Worm (Caenorhabditis elegans) whole organism, early embryonic: ENCODE measurements around the gene fmo-4.

Experiments used
- B0310.2 ChIP-seq: sonication (generic microtip); optimal IDR thresholded peaks from 2 replicates; lab custom pipeline; 2016; ENCODE audit warnings: mild to moderate bottlenecking, missing genetic modification characterization, missing compliant biosample characterization
- F13C5.2 ChIP-seq: sonication (generic microtip); optimal IDR thresholded peaks from 2 replicates; lab custom pipeline; 2017; ENCODE audit warnings: mild to moderate bottlenecking, missing genetic modification characterization, inconsistent platforms, missing compliant biosample characterization
- aly-1 ChIP-seq: sonication (generic microtip); optimal IDR thresholded peaks from 2 replicates; lab custom pipeline; 2016; ENCODE audit warnings: missing genetic modification characterization, missing compliant biosample characterization
- ama-1 ChIP-seq: fragments of 150-350 bp; optimal IDR thresholded peaks from 2 replicates; lab custom pipeline; 2014
- ceh-13 ChIP-seq: fragments of 200-800 bp; sonication (Bioruptor generic); optimal IDR thresholded peaks from 2 replicates; lab custom pipeline; 2018; ENCODE audit warnings: mild to moderate bottlenecking, missing genetic modification characterization, missing compliant biosample characterization
- ceh-36 ChIP-seq: sonication (generic microtip); optimal IDR thresholded peaks from 2 replicates; lab custom pipeline; 2016; ENCODE audit warnings: missing genetic modification characterization, inconsistent platforms, missing compliant biosample characterization
- ets-7 ChIP-seq: sonication (generic microtip); optimal IDR thresholded peaks from 2 replicates; lab custom pipeline; 2016; ENCODE audit warnings: missing genotype, missing genetic modification characterization, missing compliant biosample characterization
- flt-1 ChIP-seq: fragments of 200-800 bp; sonication (Bioruptor generic); IDR thresholded peaks from 2 replicates; pipeline ENCODE4 v1.3.6; 2022; ENCODE audit warnings: missing genetic modification characterization, missing compliant biosample characterization
- hmbx-1 ChIP-seq: sonication (generic microtip); optimal IDR thresholded peaks from 2 replicates; lab custom pipeline; 2016; ENCODE audit warnings: mild to moderate bottlenecking, missing genetic modification characterization, missing compliant biosample characterization
- hmg-4 ChIP-seq: fragments of 200-800 bp; sonication (Bioruptor generic); optimal IDR thresholded peaks from 2 replicates; lab custom pipeline; 2018; ENCODE audit warnings: mild to moderate bottlenecking, missing genetic modification characterization, missing compliant biosample characterization
- hnd-1 ChIP-seq: sonication (generic microtip); optimal IDR thresholded peaks from 2 replicates; lab custom pipeline; 2016; ENCODE audit warnings: missing genetic modification characterization, missing compliant biosample characterization
- pes-1 ChIP-seq: fragments of 200-800 bp; sonication (Bioruptor generic); IDR thresholded peaks from 2 replicates; pipeline ENCODE4 v1.3.6; 2022; ENCODE audit warnings: missing genetic modification reagents, missing genetic modification characterization, missing compliant biosample characterization
- scrt-1 ChIP-seq: fragments of 200-800 bp; sonication (Bioruptor generic); IDR thresholded peaks from 2 replicates; pipeline ENCODE4 v1.3.6; 2022; ENCODE audit warnings: missing genetic modification characterization, missing compliant biosample characterization
- sea-1 ChIP-seq: fragments of 200-800 bp; sonication (Bioruptor generic); conservative IDR thresholded peaks from 2 replicates; pipeline ENCODE4 v1.3.6; 2022; ENCODE audit warnings: missing genetic modification characterization, missing compliant biosample characterization
- tbx-11 ChIP-seq: fragments of 200-800 bp; sonication (Bioruptor generic); IDR thresholded peaks from 2 replicates; pipeline ENCODE4 v1.3.6; 2022; ENCODE audit warnings: missing genetic modification characterization, missing compliant biosample characterization
- tbx-37 ChIP-seq: fragments of 200-800 bp; sonication (Bioruptor generic); conservative IDR thresholded peaks from 2 replicates; pipeline ENCODE4 v1.3.6; 2022; ENCODE audit warnings: missing genetic modification reagents, missing genetic modification characterization, missing compliant biosample characterization
- tra-4 ChIP-seq: sonication (generic microtip); optimal IDR thresholded peaks from 2 replicates; lab custom pipeline; 2017; ENCODE audit warnings: missing genetic modification characterization, missing compliant biosample characterization

Gene fmo-4

ce11 chrV:13624424-13624823 is 17.9 kb upstream of the fmo-4 start, which contains the start of gene F53F4.11:
TSS of gene F53F4.11 (minus strand) at chrV:13624524.
- TF ChIP-seq ceh-13 (no peak), sea-1 (GFP tag; lab: Robert Waterston, UW) (no peak), F13C5.2 (tag; lab: Kevin White, UChicago) (no peak), ets-7 (no peak), B0310.2 (no peak), hnd-1 (tag; lab: Kevin White, UChicago) (no peak), tbx-11 (no peak), aly-1 (no peak), scrt-1 (GFP tag; lab: Robert Waterston, UW) (no peak), flt-1 (no peak), ama-1 (no peak), hmg-4 (GFP tag; lab: Kevin White, UChicago) (no peak), ceh-36 (tag; lab: Kevin White, UChicago) (no peak), pes-1 (GFP tag; lab: Robert Waterston, UW) (no peak), tbx-37 (GFP tag; lab: Robert Waterston, UW) (no peak), hmbx-1 (no peak), tra-4 (no peak)

- TF ChIP-seq B0310.2 (no peak), aly-1 (no peak), sea-1 (GFP tag; lab: Robert Waterston, UW) (no peak), tbx-11 (no peak), hmg-4 (GFP tag; lab: Kevin White, UChicago) (no peak), pes-1 (GFP tag; lab: Robert Waterston, UW) (no peak)
Measured at ce11 chrV:13621720-13622119, 15.2 kb upstream of the fmo-4 start, which contains the start of gene F53F4.16. TSS of gene F53F4.16 (minus strand) at chrV:13621820.

- TF ChIP-seq pes-1 (GFP tag; lab: Robert Waterston, UW) (no peak), tbx-11 (no peak)
Measured at ce11 chrV:13620676-13621075, 14.2 kb upstream of the fmo-4 start, which contains the start of gene F53F4.15. TSS of gene F53F4.15 (plus strand) at chrV:13620976.

ce11 chrV:13619752-13620151 is 13.3 kb upstream of the fmo-4 start, which contains the start of gene srd-11:
TSS of gene srd-11 (minus strand) at chrV:13619852.
- no peak for TF ChIP-seq sea-1 (GFP tag; lab: Robert Waterston, UW)
- no peak for TF ChIP-seq tbx-11
- TF ChIP-seq ceh-13 = no peak
- no peak for TF ChIP-seq ets-7
- no peak for TF ChIP-seq hmbx-1
- no peak for TF ChIP-seq hnd-1 (tag; lab: Kevin White, UChicago)
- TF ChIP-seq flt-1 = no peak
- TF ChIP-seq aly-1 = no peak
- TF ChIP-seq ama-1 = no peak
- no peak for TF ChIP-seq tra-4
- TF ChIP-seq hmg-4 (GFP tag; lab: Kevin White, UChicago) = no peak
- TF ChIP-seq B0310.2 = no peak
- no peak for TF ChIP-seq tbx-37 (GFP tag; lab: Robert Waterston, UW)

ce11 chrV:13613870-13614269 is 7.4 kb upstream of the fmo-4 start, which contains the start of gene F53F4.7:
TSS of gene F53F4.7 (minus strand) at chrV:13613970.
- TF ChIP-seq ama-1 = no peak
- no peak for TF ChIP-seq sea-1 (GFP tag; lab: Robert Waterston, UW)
- no peak for TF ChIP-seq ceh-36 (tag; lab: Kevin White, UChicago)
- no peak for TF ChIP-seq ceh-13
- no peak for TF ChIP-seq aly-1
- TF ChIP-seq hmg-4 (GFP tag; lab: Kevin White, UChicago) = no peak
- TF ChIP-seq pes-1 (GFP tag; lab: Robert Waterston, UW) = no peak
- no peak for TF ChIP-seq F13C5.2 (tag; lab: Kevin White, UChicago)
- no peak for TF ChIP-seq hmbx-1
- TF ChIP-seq B0310.2 = no peak
- no peak for TF ChIP-seq ets-7
- TF ChIP-seq tbx-11 = no peak
- no peak for TF ChIP-seq scrt-1 (GFP tag; lab: Robert Waterston, UW)
- no peak for TF ChIP-seq tra-4
- TF ChIP-seq hnd-1 (tag; lab: Kevin White, UChicago) = no peak
- no peak for TF ChIP-seq tbx-37 (GFP tag; lab: Robert Waterston, UW)
- TF ChIP-seq flt-1 = no peak

- TF ChIP-seq F13C5.2 (tag; lab: Kevin White, UChicago) (no peak), hnd-1 (tag; lab: Kevin White, UChicago) (no peak), ama-1 (no peak), hmbx-1 (no peak), pes-1 (GFP tag; lab: Robert Waterston, UW) (no peak), ceh-36 (tag; lab: Kevin White, UChicago) (no peak), B0310.2 (no peak), ceh-13 (no peak), sea-1 (GFP tag; lab: Robert Waterston, UW) (no peak), tbx-11 (no peak), flt-1 (no peak), aly-1 (no peak), tra-4 (no peak), hmg-4 (GFP tag; lab: Kevin White, UChicago) (no peak), ets-7 (no peak), tbx-37 (GFP tag; lab: Robert Waterston, UW) (no peak), scrt-1 (GFP tag; lab: Robert Waterston, UW) (no peak)
Measured at ce11 chrV:13611782-13612181, 5.3 kb upstream of the fmo-4 start, which contains the start of gene spig-9. TSS of gene spig-9 (minus strand) at chrV:13611882.

ce11 chrV:13609806-13610205 is 3.3 kb upstream of the fmo-4 start:
- TF ChIP-seq ceh-13 = no peak

ce11 chrV:13608486-13608885 is 2.0 kb upstream of the fmo-4 start:
- TF ChIP-seq ceh-13 = no peak
- no peak for TF ChIP-seq ets-7
- TF ChIP-seq tra-4 = no peak
- no peak for TF ChIP-seq hnd-1 (tag; lab: Kevin White, UChicago)
- TF ChIP-seq flt-1 = no peak
- TF ChIP-seq tbx-11 = no peak
- TF ChIP-seq ama-1 = no peak
- TF ChIP-seq aly-1 = no peak
- no peak for TF ChIP-seq pes-1 (GFP tag; lab: Robert Waterston, UW)
- no peak for TF ChIP-seq sea-1 (GFP tag; lab: Robert Waterston, UW)
- no peak for TF ChIP-seq B0310.2
- no peak for TF ChIP-seq F13C5.2 (tag; lab: Kevin White, UChicago)
- TF ChIP-seq tbx-37 (GFP tag; lab: Robert Waterston, UW) = no peak
- TF ChIP-seq hmbx-1 = no peak
- TF ChIP-seq hmg-4 (GFP tag; lab: Kevin White, UChicago) = no peak
- TF ChIP-seq scrt-1 (GFP tag; lab: Robert Waterston, UW) = no peak
- TF ChIP-seq ceh-36 (tag; lab: Kevin White, UChicago) = no peak
